Fruit fly (Drosophila melanogaster): ENCODE measurements around the gene CG14230.

- TF ChIP-seq EcR (GFP tag; optimal IDR thresholded peaks at IDR 0.05) (no peak), psq (optimal IDR thresholded peaks at IDR 0.05) (no peak), pan (optimal IDR thresholded peaks at IDR 0.05) (no peak)
These were observed 15.1 kb upstream of the CG14230 start, which contains the start of gene CG14227 for dm6 chrX:19688848-19689247.
